Fruit fly (Drosophila melanogaster) whole organism, embryonic: ENCODE results near the gene RPA1.

Experiments used
- ATbp ChIP-seq: fragments of 200-800 bp; sonication (Bioruptor generic); optimal IDR thresholded peaks from 2 replicates; lab custom pipeline; 2017; ENCODE audit warnings: missing biosample characterization, mild to moderate bottlenecking, missing genetic modification characterization, missing genetic modification reagents
- Adf1 ChIP-seq: fragments of 200-800 bp; sonication (Bioruptor generic); IDR thresholded peaks from 2 replicates; pipeline ENCODE4 v1.3.6; 2022; ENCODE audit warnings: missing biosample characterization, missing genetic modification characterization
- CG10431 ChIP-seq: fragments of 200-800 bp; sonication (Bioruptor generic); optimal IDR thresholded peaks from 3 replicates; lab custom pipeline; 2018; ENCODE audit warnings: missing biosample characterization, mild to moderate bottlenecking, missing genetic modification characterization
- CG12155 ChIP-seq: fragments of 200-800 bp; sonication (Bioruptor generic); optimal IDR thresholded peaks from 3 replicates; lab custom pipeline; 2016; ENCODE audit warnings: missing biosample characterization, missing genetic modification characterization
- CG12942 ChIP-seq: fragments of 200-800 bp; sonication (Bioruptor generic); optimal IDR thresholded peaks from 3 replicates; lab custom pipeline; 2016; ENCODE audit warnings: missing biosample characterization, missing genetic modification characterization
- CG15269 ChIP-seq: fragments of 200-800 bp; sonication (Bioruptor generic); optimal IDR thresholded peaks from 2 replicates; lab custom pipeline; 2018; ENCODE audit warnings: missing biosample characterization, mild to moderate bottlenecking, missing genetic modification characterization, moderate library complexity
- CG1647 ChIP-seq: fragments of 200-800 bp; sonication (Bioruptor generic); optimal IDR thresholded peaks from 3 replicates; lab custom pipeline; 2016; ENCODE audit warnings: missing biosample characterization, missing genetic modification characterization
- CG17829 ChIP-seq: fragments of 200-800 bp; optimal IDR thresholded peaks from 2 replicates; lab custom pipeline; 2019; ENCODE audit warnings: missing biosample characterization, mild to moderate bottlenecking, missing genetic modification characterization, moderate library complexity
- CG17912 ChIP-seq: fragments of 200-800 bp; sonication (Bioruptor generic); optimal IDR thresholded peaks from 2 replicates; lab custom pipeline; 2018; ENCODE audit warnings: missing biosample characterization, mild to moderate bottlenecking, missing genetic modification characterization
- CG2116 ChIP-seq: fragments of 200-800 bp; sonication (Bioruptor generic); optimal IDR thresholded peaks from 3 replicates; lab custom pipeline; 2018; ENCODE audit warnings: missing biosample characterization, mild to moderate bottlenecking, missing genetic modification characterization
- CG2889 ChIP-seq: fragments of 200-800 bp; sonication (Bioruptor generic); IDR thresholded peaks from 3 replicates; pipeline ENCODE4 v1.3.6; 2022; ENCODE audit warnings: missing biosample characterization, missing genetic modification characterization
- CG32532 ChIP-seq: fragments of 200-800 bp; sonication (Bioruptor generic); IDR thresholded peaks from 2 replicates; pipeline ENCODE4 v1.3.6; 2022; ENCODE audit warnings: missing biosample characterization, missing genetic modification characterization
- CG33213 ChIP-seq: fragments of 200-800 bp; sonication (Bioruptor generic); optimal IDR thresholded peaks from 3 replicates; lab custom pipeline; 2016; ENCODE audit warnings: missing biosample characterization, missing genetic modification characterization
- CG7372 ChIP-seq: fragments of 200-800 bp; sonication (Bioruptor generic); IDR thresholded peaks from 2 replicates; pipeline ENCODE4 v1.3.6; 2022; ENCODE audit warnings: missing biosample characterization, missing genetic modification characterization
- CG7556 ChIP-seq: fragments of 200-800 bp; sonication (Bioruptor generic); optimal IDR thresholded peaks from 2 replicates; lab custom pipeline; 2017; ENCODE audit warnings: missing biosample characterization, mild to moderate bottlenecking, missing genetic modification characterization
- CG8359 ChIP-seq: fragments of 200-800 bp; sonication (Bioruptor generic); optimal IDR thresholded peaks from 2 replicates; lab custom pipeline; 2017; ENCODE audit warnings: missing biosample characterization, mild to moderate bottlenecking, missing genetic modification characterization, borderline replicate concordance
- CG8924 ChIP-seq: fragments of 200-800 bp; optimal IDR thresholded peaks from 3 replicates; lab custom pipeline; 2019; ENCODE audit warnings: missing biosample characterization, mild to moderate bottlenecking, missing genetic modification characterization, moderate library complexity
- CG8944 ChIP-seq: fragments of 200-800 bp; sonication (Bioruptor generic); optimal IDR thresholded peaks from 3 replicates; lab custom pipeline; 2016; ENCODE audit warnings: missing biosample characterization, missing genetic modification characterization
- CG9727 ChIP-seq: fragments of 200-800 bp; sonication (Bioruptor generic); optimal IDR thresholded peaks from 3 replicates; lab custom pipeline; 2017; ENCODE audit warnings: missing biosample characterization, mild to moderate bottlenecking, missing genetic modification characterization
- CG9932 ChIP-seq: fragments of 200-800 bp; sonication (Bioruptor generic); IDR thresholded peaks from 2 replicates; pipeline ENCODE4 v1.3.6; 2022; ENCODE audit warnings: missing biosample characterization, missing genetic modification characterization
- D ChIP-seq, 2 experiments: fragments of 200-800 bp in 1 of 2; fragments of >200 bp in 1 of 2; sonication (Bioruptor generic) in 1 of 2; optimal IDR thresholded peaks; 2 replicates in 1 of 2; 3 replicates in 1 of 2; lab custom pipeline; 2017; ENCODE audit warnings: mild to moderate bottlenecking in 1 of 2, missing biosample characterization in 1 of 2, missing genetic modification characterization in 1 of 2, missing genetic modification reagents in 1 of 2
- Dad ChIP-seq: fragments of 200-800 bp; sonication (Bioruptor generic); optimal IDR thresholded peaks from 3 replicates; lab custom pipeline; 2016; ENCODE audit warnings: missing biosample characterization, missing genetic modification characterization
- Gsc ChIP-seq: fragments of 200-800 bp; sonication (Bioruptor generic); IDR thresholded peaks from 2 replicates; pipeline ENCODE4 v1.3.6; 2022; ENCODE audit warnings: missing biosample characterization, missing genetic modification characterization
- PHDP ChIP-seq: fragments of 200-800 bp; sonication (Bioruptor generic); optimal IDR thresholded peaks from 3 replicates; lab custom pipeline; 2018; ENCODE audit warnings: missing biosample characterization, mild to moderate bottlenecking, missing genetic modification characterization, moderate library complexity
- Six4 ChIP-seq: fragments of 200-800 bp; sonication (Bioruptor generic); optimal IDR thresholded peaks from 2 replicates; lab custom pipeline; 2016; ENCODE audit warnings: missing biosample characterization, missing genetic modification characterization
- Sox100B ChIP-seq: fragments of 200-800 bp; sonication (Bioruptor generic); optimal IDR thresholded peaks from 3 replicates; lab custom pipeline; 2018; ENCODE audit warnings: missing biosample characterization, mild to moderate bottlenecking, missing genetic modification characterization
- Tbp ChIP-seq: fragments of >200 bp; optimal IDR thresholded peaks from 2 replicates; lab custom pipeline; 2018; ENCODE audit warnings: missing biosample characterization, missing genetic modification characterization
- ac ChIP-seq: fragments of 200-800 bp; sonication (Bioruptor generic); optimal IDR thresholded peaks from 3 replicates; lab custom pipeline; 2017; ENCODE audit warnings: missing biosample characterization, mild to moderate bottlenecking, missing genetic modification characterization
- ash1 ChIP-seq: fragments of 200-800 bp; sonication (Bioruptor generic); optimal IDR thresholded peaks from 2 replicates; lab custom pipeline; 2018; ENCODE audit warnings: missing biosample characterization, mild to moderate bottlenecking, missing genetic modification characterization
- az2 ChIP-seq: fragments of 200-800 bp; sonication (Bioruptor generic); optimal IDR thresholded peaks from 3 replicates; lab custom pipeline; 2016; ENCODE audit warnings: missing biosample characterization, missing genetic modification characterization
- cato ChIP-seq: fragments of 200-800 bp; sonication (Bioruptor generic); optimal IDR thresholded peaks from 2 replicates; lab custom pipeline; 2016; ENCODE audit warnings: missing biosample characterization, missing genetic modification characterization, borderline replicate concordance
- cg ChIP-seq: fragments of 200-800 bp; sonication (Bioruptor generic); optimal IDR thresholded peaks from 3 replicates; lab custom pipeline; 2019; ENCODE audit warnings: missing biosample characterization, mild to moderate bottlenecking, missing genetic modification characterization, moderate library complexity
- chn ChIP-seq: fragments of 200-800 bp; sonication (Bioruptor generic); optimal IDR thresholded peaks from 2 replicates; lab custom pipeline; 2016; ENCODE audit warnings: missing biosample characterization, missing genetic modification characterization
- dpn ChIP-seq, 2 experiments: fragments of 200-800 bp; sonication (Bioruptor generic); optimal IDR thresholded peaks; 3 replicates each; lab custom pipeline; 2016; ENCODE audit warnings: missing biosample characterization in 2 of 2, missing genetic modification characterization in 2 of 2
- exex ChIP-seq: fragments of 200-800 bp; sonication (Bioruptor generic); optimal IDR thresholded peaks from 4 replicates; lab custom pipeline; 2018; ENCODE audit warnings: missing biosample characterization, mild to moderate bottlenecking, missing genetic modification characterization, moderate library complexity
- fd3F ChIP-seq: fragments of 200-800 bp; sonication (Bioruptor generic); optimal IDR thresholded peaks from 2 replicates; lab custom pipeline; 2018; ENCODE audit warnings: missing biosample characterization, mild to moderate bottlenecking, missing genetic modification characterization, moderate library complexity
- ftz-f1 ChIP-seq: fragments of 200-800 bp; sonication (Bioruptor generic); optimal IDR thresholded peaks from 2 replicates; lab custom pipeline; 2016; ENCODE audit warnings: missing biosample characterization, missing genetic modification characterization
- phol ChIP-seq: fragments of 200-800 bp; sonication (Bioruptor generic); optimal IDR thresholded peaks from 3 replicates; lab custom pipeline; 2018; ENCODE audit warnings: missing biosample characterization, mild to moderate bottlenecking, missing genetic modification characterization, moderate library complexity
- pita ChIP-seq: fragments of 200-800 bp; sonication (Bioruptor generic); optimal IDR thresholded peaks from 2 replicates; lab custom pipeline; 2017; ENCODE audit warnings: missing biosample characterization, mild to moderate bottlenecking, missing genetic modification characterization
- tin ChIP-seq: fragments of 200-800 bp; sonication (Bioruptor generic); optimal IDR thresholded peaks from 3 replicates; lab custom pipeline; 2016; ENCODE audit warnings: missing biosample characterization, missing genetic modification characterization
- tll ChIP-seq, 2 experiments: fragments of 200-800 bp in 1 of 2; fragments of >200 bp in 1 of 2; sonication (Bioruptor generic) in 1 of 2; optimal IDR thresholded peaks; 2 replicates each; lab custom pipeline; 2017 to 2019; ENCODE audit warnings: missing biosample characterization in 2 of 2, missing genetic modification characterization in 2 of 2, mild to moderate bottlenecking in 1 of 2, moderate library complexity in 1 of 2
- trem ChIP-seq: fragments of 200-800 bp; optimal IDR thresholded peaks from 3 replicates; lab custom pipeline; 2019; ENCODE audit warnings: missing biosample characterization, mild to moderate bottlenecking, missing genetic modification characterization, moderate library complexity
- twi ChIP-seq: fragments of 200-800 bp; optimal IDR thresholded peaks from 2 replicates; lab custom pipeline; 2019; ENCODE audit warnings: missing biosample characterization, mild to moderate bottlenecking, missing genetic modification characterization, moderate library complexity
- zen ChIP-seq: fragments of 200-800 bp; sonication (Bioruptor generic); optimal IDR thresholded peaks from 3 replicates; lab custom pipeline; 2018; ENCODE audit warnings: missing biosample characterization, mild to moderate bottlenecking, missing genetic modification characterization, moderate library complexity

RPA1 gene

DNA sequence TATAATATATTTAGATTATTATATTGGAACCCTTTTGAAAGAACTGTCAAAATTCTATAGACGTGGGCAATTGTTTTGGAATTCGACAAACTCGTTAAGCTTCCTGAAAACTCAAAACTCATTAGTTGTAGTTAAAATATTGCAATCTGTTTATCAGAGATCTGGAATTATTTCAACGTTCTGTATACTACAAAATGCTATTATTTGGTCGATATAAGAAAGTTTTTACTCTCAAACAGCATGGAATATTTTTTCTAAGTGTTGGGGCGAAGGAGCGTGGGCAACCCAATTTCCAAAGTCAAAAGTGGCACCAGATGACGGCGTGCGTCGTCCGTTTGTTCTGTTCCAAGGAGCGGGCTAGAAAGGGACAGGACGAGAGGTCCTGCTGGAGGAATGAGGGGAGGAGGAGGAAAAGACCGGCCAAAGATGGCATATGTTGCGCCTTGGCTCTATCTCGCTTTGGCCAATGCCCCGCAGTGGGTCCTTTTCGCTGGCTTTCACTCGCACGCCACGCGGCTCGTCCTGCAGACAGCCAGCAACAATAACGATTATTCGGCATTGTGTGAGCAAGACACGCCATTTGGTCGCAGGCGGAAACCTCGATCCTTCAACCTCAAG, 21.6 kb upstream of the RPA1 start (continued):
- TF ChIP-seq CG7556 (GFP tag; lab: Kevin White, UChicago) (no peak), phol (tag; lab: Kevin White, UChicago) (no peak), CG2116 (no peak), Adf1 (GFP tag; lab: Robert Waterston, UW) (no peak), Dad (GFP tag; lab: Kevin White, UChicago) (no peak), CG17912 (GFP tag; lab: Kevin White, UChicago) (no peak), Sox100B (GFP tag; lab: Kevin White, UChicago) (no peak), tin (GFP tag; lab: Kevin White, UChicago) (no peak), CG9727 (GFP tag; lab: Kevin White, UChicago) (peak; percentile 54), CG8359 (no peak), dpn (GFP tag; optimal IDR thresholded peaks at IDR 0.05; lab: Kevin White, UChicago) (no peak), ash1 (no peak), CG17829 (tag; lab: Kevin White, UChicago) (peak; percentile 12), CG8944 (no peak), Gsc (GFP tag; lab: Robert Waterston, UW) (no peak), CG10431 (GFP tag; lab: Kevin White, UChicago) (no peak), twi (tag; lab: Kevin White, UChicago) (peak; percentile 83), CG12942 (GFP tag; lab: Kevin White, UChicago) (no peak), ATbp (GFP tag; lab: Kevin White, UChicago) (no peak), chn (GFP tag; lab: Kevin White, UChicago) (no peak), CG15269 (tag; lab: Kevin White, UChicago) (no peak), trem (tag; lab: Kevin White, UChicago) (peak; percentile 9), ac (GFP tag; lab: Kevin White, UChicago) (no peak), CG33213 (no peak), az2 (GFP tag; lab: Kevin White, UChicago) (no peak), CG1647 (no peak), ftz-f1 (no peak), CG32532 (GFP tag; lab: Robert Waterston, UW) (no peak), CG8924 (peak; percentile 9), fd3F (GFP tag; lab: Kevin White, UChicago) (no peak), Tbp (no peak), Six4 (GFP tag; lab: Kevin White, UChicago) (no peak), cg (GFP tag; lab: Kevin White, UChicago) (no peak), PHDP (no peak), CG7372 (GFP tag; lab: Robert Waterston, UW) (no peak), CG9932 (GFP tag; lab: Robert Waterston, UW) (no peak), pita (GFP tag; lab: Kevin White, UChicago) (no peak), CG12155 (no peak)
- TF ChIP-seq, all 482 proteins: peak for 16

DNA sequence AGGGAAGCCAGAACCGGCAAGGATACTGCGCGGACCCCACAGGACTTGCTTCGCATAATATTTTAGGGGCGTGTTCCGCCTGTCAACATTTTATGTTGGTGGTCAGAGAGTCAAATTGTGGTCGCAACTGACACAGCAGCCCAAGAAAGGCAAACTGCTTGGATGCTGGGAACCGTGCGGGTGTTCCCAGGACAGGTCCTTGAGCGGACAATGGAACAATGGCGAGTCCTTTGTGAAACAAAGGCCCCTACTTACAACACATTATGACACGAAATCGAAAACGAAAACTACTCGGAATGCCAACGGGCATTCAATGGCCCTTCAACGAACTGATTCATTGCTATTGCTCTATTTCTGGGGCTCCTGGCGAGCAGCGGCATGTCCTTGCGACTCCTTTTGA, 20.0 kb upstream of the RPA1 start:
- peak; percentile 39 for TF ChIP-seq zen (tag; lab: Kevin White, UChicago)
- TF ChIP-seq exex (tag; lab: Kevin White, UChicago): no peak
- 0 out of 3 replicates have a peak, but pooled peaks have one; percentile 15 for TF ChIP-seq CG2889 (GFP tag; lab: Robert Waterston, UW)
- TF ChIP-seq D (optimal IDR thresholded peaks at IDR 0.05; lab: Kevin White, UChicago): peak; percentile 100
- TF ChIP-seq D (GFP tag; optimal IDR thresholded peaks at IDR 0.05; lab: Kevin White, UChicago): no peak
- peak in 1 of 2 experiments; percentile 75 for TF ChIP-seq tll (GFP tag; optimal IDR thresholded peaks at IDR 0.05; lab: Kevin White, UChicago)
- TF ChIP-seq cato (GFP tag; lab: Kevin White, UChicago): no peak
- peak; percentile 18 for TF ChIP-seq twi (tag; lab: Kevin White, UChicago)
